Fruit fly (Drosophila melanogaster) whole organism, embryonic: Measurements from ENCODE around the gene Rack1.

Experiments used
- Abd-B ChIP-seq: fragments of 200-800 bp; sonication (Bioruptor generic); optimal IDR thresholded peaks from 2 replicates; lab custom pipeline; 2018; ENCODE audit warnings: missing biosample characterization, mild to moderate bottlenecking, missing genetic modification characterization, moderate library complexity
- B-H2 ChIP-seq: fragments of 200-800 bp; sonication (Bioruptor generic); optimal IDR thresholded peaks from 2 replicates; lab custom pipeline; 2018; ENCODE audit warnings: missing biosample characterization, mild to moderate bottlenecking, missing genetic modification characterization
- CG12391 ChIP-seq: fragments of 200-800 bp; sonication (Bioruptor generic); optimal IDR thresholded peaks from 3 replicates; lab custom pipeline; 2018; ENCODE audit warnings: missing biosample characterization, mild to moderate bottlenecking, missing genetic modification characterization, moderate library complexity
- CG14441 ChIP-seq: fragments of 200-800 bp; sonication (Bioruptor generic); IDR thresholded peaks from 2 replicates; pipeline ENCODE4 v1.3.6; 2022; ENCODE audit warnings: missing biosample characterization, missing genetic modification characterization
- CG15601 ChIP-seq: fragments of 200-800 bp; sonication (Bioruptor generic); optimal IDR thresholded peaks from 3 replicates; lab custom pipeline; 2019; ENCODE audit warnings: missing biosample characterization, mild to moderate bottlenecking, missing genetic modification characterization, moderate library complexity
- CG1602 ChIP-seq: fragments of 200-800 bp; sonication (Bioruptor generic); optimal IDR thresholded peaks from 3 replicates; lab custom pipeline; 2016; ENCODE audit warnings: missing biosample characterization, missing genetic modification characterization
- CG18262 ChIP-seq: fragments of 200-800 bp; optimal IDR thresholded peaks from 3 replicates; lab custom pipeline; 2019; ENCODE audit warnings: missing biosample characterization, mild to moderate bottlenecking, missing genetic modification characterization, moderate library complexity
- CG2116 ChIP-seq: fragments of 200-800 bp; sonication (Bioruptor generic); optimal IDR thresholded peaks from 3 replicates; lab custom pipeline; 2018; ENCODE audit warnings: missing biosample characterization, mild to moderate bottlenecking, missing genetic modification characterization
- CG2120 ChIP-seq: fragments of 200-800 bp; sonication (Bioruptor generic); optimal IDR thresholded peaks from 3 replicates; lab custom pipeline; 2016; ENCODE audit warnings: missing biosample characterization, missing genetic modification characterization
- CG30020 ChIP-seq: fragments of 200-800 bp; optimal IDR thresholded peaks from 2 replicates; lab custom pipeline; 2019; ENCODE audit warnings: missing biosample characterization, mild to moderate bottlenecking, missing genetic modification characterization, moderate library complexity
- CG30431 ChIP-seq: fragments of 200-800 bp; sonication (Bioruptor generic); optimal IDR thresholded peaks from 2 replicates; lab custom pipeline; 2017; ENCODE audit warnings: missing biosample characterization, missing genetic modification characterization
- CG31441 ChIP-seq: fragments of 200-800 bp; sonication (Bioruptor generic); IDR thresholded peaks from 2 replicates; pipeline ENCODE4 v1.3.6; 2022; ENCODE audit warnings: missing biosample characterization, missing genetic modification characterization
- CG3163 ChIP-seq: fragments of 200-800 bp; sonication (Bioruptor generic); optimal IDR thresholded peaks from 3 replicates; lab custom pipeline; 2016; ENCODE audit warnings: missing biosample characterization, missing genetic modification characterization
- CG6254 ChIP-seq: fragments of 200-800 bp; sonication (Bioruptor generic); optimal IDR thresholded peaks from 3 replicates; lab custom pipeline; 2017; ENCODE audit warnings: mild to moderate bottlenecking, missing biosample characterization, missing genetic modification reagents, missing genetic modification characterization
- CG6689 ChIP-seq: fragments of 200-800 bp; sonication (Bioruptor generic); IDR thresholded peaks from 2 replicates; pipeline ENCODE4 v1.3.6; 2022; ENCODE audit warnings: missing biosample characterization, missing genetic modification characterization
- CG6813 ChIP-seq: fragments of 200-800 bp; sonication (Bioruptor generic); optimal IDR thresholded peaks from 2 replicates; lab custom pipeline; 2017; ENCODE audit warnings: missing biosample characterization, missing genetic modification characterization, mild to moderate bottlenecking, moderate library complexity, missing genetic modification reagents
- CG7357 ChIP-seq: fragments of 200-800 bp; sonication (Bioruptor generic); IDR thresholded peaks from 3 replicates; pipeline ENCODE4 v1.3.6; 2022; ENCODE audit warnings: missing biosample characterization, missing genetic modification characterization
- CG8388 ChIP-seq: fragments of 200-800 bp; sonication (Bioruptor generic); optimal IDR thresholded peaks from 2 replicates; lab custom pipeline; 2019; ENCODE audit warnings: missing biosample characterization, mild to moderate bottlenecking, missing genetic modification characterization, moderate library complexity
- CG9817 ChIP-seq: fragments of 200-800 bp; sonication (Bioruptor generic); optimal IDR thresholded peaks from 2 replicates; lab custom pipeline; 2018; ENCODE audit warnings: missing biosample characterization, mild to moderate bottlenecking, missing genetic modification characterization, moderate library complexity
- CrebB ChIP-seq: fragments of 200-800 bp; sonication (Bioruptor generic); optimal IDR thresholded peaks from 3 replicates; lab custom pipeline; 2018; ENCODE audit warnings: missing biosample characterization, mild to moderate bottlenecking, missing genetic modification characterization
- Dek ChIP-seq: fragments of 200-800 bp; sonication (Bioruptor generic); optimal IDR thresholded peaks from 3 replicates; lab custom pipeline; 2019; ENCODE audit warnings: missing biosample characterization, mild to moderate bottlenecking, missing genetic modification characterization, moderate library complexity
- ERR ChIP-seq: fragments of 200-800 bp; sonication (Bioruptor generic); optimal IDR thresholded peaks from 2 replicates; lab custom pipeline; 2016; ENCODE audit warnings: missing biosample characterization, missing genetic modification characterization
- H2.0 ChIP-seq: fragments of 200-800 bp; sonication (Bioruptor generic); IDR thresholded peaks from 2 replicates; pipeline ENCODE4 v1.3.6; 2022; ENCODE audit warnings: missing biosample characterization, missing genetic modification characterization
- Jarid2 ChIP-seq: fragments of 200-800 bp; sonication (Bioruptor generic); optimal IDR thresholded peaks from 3 replicates; lab custom pipeline; 2017; ENCODE audit warnings: mild to moderate bottlenecking, missing biosample characterization, missing genetic modification reagents, missing genetic modification characterization
- MESR4 ChIP-seq: fragments of 200-800 bp; sonication (Bioruptor generic); optimal IDR thresholded peaks from 2 replicates; lab custom pipeline; 2018; ENCODE audit warnings: missing biosample characterization, mild to moderate bottlenecking, missing genetic modification characterization, moderate library complexity
- MTF-1 ChIP-seq: fragments of 200-800 bp; sonication (Bioruptor generic); optimal IDR thresholded peaks from 2 replicates; lab custom pipeline; 2018; ENCODE audit warnings: missing biosample characterization, mild to moderate bottlenecking, missing genetic modification characterization, borderline replicate concordance
- Pdp1 ChIP-seq, 2 experiments: fragments of 200-800 bp; sonication (Bioruptor generic); optimal IDR thresholded peaks; 3 replicates each; lab custom pipeline; 2016; ENCODE audit warnings: missing biosample characterization in 2 of 2, missing genetic modification characterization in 2 of 2, mild to moderate bottlenecking in 1 of 2, moderate library complexity in 1 of 2
- Sox102F ChIP-seq: fragments of 200-800 bp; sonication (Bioruptor generic); optimal IDR thresholded peaks from 2 replicates; lab custom pipeline; 2018; ENCODE audit warnings: missing biosample characterization, mild to moderate bottlenecking, missing genetic modification characterization, moderate library complexity
- Ssrp ChIP-seq: fragments of 200-800 bp; sonication (Bioruptor generic); optimal IDR thresholded peaks from 2 replicates; lab custom pipeline; 2018; ENCODE audit warnings: missing biosample characterization, mild to moderate bottlenecking, missing genetic modification characterization, moderate library complexity
- TFAM ChIP-seq: fragments of 200-800 bp; sonication (Bioruptor generic); optimal IDR thresholded peaks from 2 replicates; lab custom pipeline; 2017; ENCODE audit warnings: missing biosample characterization, missing genetic modification characterization, inconsistent platforms
- Xrp1 ChIP-seq: fragments of 200-800 bp; sonication (Bioruptor generic); IDR thresholded peaks from 2 replicates; pipeline ENCODE4 v1.3.6; 2022; ENCODE audit warnings: missing biosample characterization, missing genetic modification characterization
- YL-1 ChIP-seq: fragments of 200-800 bp; sonication (Bioruptor generic); optimal IDR thresholded peaks from 3 replicates; lab custom pipeline; 2017; ENCODE audit warnings: missing biosample characterization, mild to moderate bottlenecking, missing genetic modification characterization
- ab ChIP-seq: fragments of 200-800 bp; sonication (Bioruptor generic); optimal IDR thresholded peaks from 2 replicates; lab custom pipeline; 2016; ENCODE audit warnings: missing biosample characterization, missing genetic modification characterization
- ara ChIP-seq: fragments of 200-800 bp; sonication (Bioruptor generic); IDR thresholded peaks from 2 replicates; pipeline ENCODE4 v1.3.6; 2022; ENCODE audit warnings: missing biosample characterization, missing genetic modification characterization
- ase ChIP-seq: fragments of 200-800 bp; sonication (Bioruptor generic); IDR thresholded peaks from 3 replicates; pipeline ENCODE4 v1.3.6; 2022; ENCODE audit warnings: missing biosample characterization, missing genetic modification characterization
- bcd ChIP-seq: fragments of 200-800 bp; sonication (Bioruptor generic); optimal IDR thresholded peaks from 2 replicates; lab custom pipeline; 2017; ENCODE audit warnings: missing biosample characterization, mild to moderate bottlenecking, missing genetic modification characterization
- da ChIP-seq: fragments of 200-800 bp; sonication (Bioruptor generic); optimal IDR thresholded peaks from 2 replicates; lab custom pipeline; 2016; ENCODE audit warnings: missing biosample characterization, missing genetic modification characterization
- dati ChIP-seq: fragments of 200-800 bp; sonication (Bioruptor generic); IDR thresholded peaks from 2 replicates; pipeline ENCODE4 v1.3.6; 2022; ENCODE audit warnings: missing biosample characterization, missing genetic modification characterization
- disco-r ChIP-seq: fragments of 200-800 bp; sonication (Bioruptor generic); optimal IDR thresholded peaks from 2 replicates; lab custom pipeline; 2016; ENCODE audit warnings: missing biosample characterization, missing genetic modification characterization
- eyg ChIP-seq: fragments of 200-800 bp; sonication (Bioruptor generic); optimal IDR thresholded peaks from 3 replicates; lab custom pipeline; 2016; ENCODE audit warnings: missing biosample characterization, missing genetic modification characterization
- fd96Cb ChIP-seq: fragments of 200-800 bp; sonication (Bioruptor generic); optimal IDR thresholded peaks from 2 replicates; lab custom pipeline; 2018; ENCODE audit warnings: missing biosample characterization, mild to moderate bottlenecking, missing genetic modification characterization, moderate library complexity
- hkb ChIP-seq, 2 experiments: fragments of 200-800 bp in 1 of 2; fragments of >200 bp in 1 of 2; sonication (Bioruptor generic) in 1 of 2; IDR thresholded peaks in 1 of 2; optimal IDR thresholded peaks in 1 of 2; 2 replicates each; pipeline versions ENCODE4 v1.3.6 to Lab custom; 2017 to 2022; ENCODE audit warnings: missing biosample characterization in 1 of 2, missing genetic modification characterization in 1 of 2
- ken ChIP-seq: fragments of 200-800 bp; sonication (Bioruptor generic); IDR thresholded peaks from 3 replicates; pipeline ENCODE4 v1.3.6; 2022; ENCODE audit warnings: missing biosample characterization, missing genetic modification characterization
- org-1 ChIP-seq: fragments of 200-800 bp; sonication (Bioruptor generic); optimal IDR thresholded peaks from 2 replicates; lab custom pipeline; 2017; ENCODE audit warnings: missing biosample characterization, missing genetic modification characterization
- pita ChIP-seq: fragments of 200-800 bp; sonication (Bioruptor generic); optimal IDR thresholded peaks from 2 replicates; lab custom pipeline; 2017; ENCODE audit warnings: missing biosample characterization, mild to moderate bottlenecking, missing genetic modification characterization
- repo ChIP-seq: fragments of 200-800 bp; sonication (Bioruptor generic); optimal IDR thresholded peaks from 2 replicates; lab custom pipeline; 2016; ENCODE audit warnings: missing biosample characterization, missing genetic modification characterization
- sc ChIP-seq, 3 experiments: fragments of >200 bp in 2 of 3; fragments of 200-800 bp in 1 of 3; sonication (Bioruptor generic) in 1 of 3; optimal IDR thresholded peaks; 2 replicates in 2 of 3; 3 replicates in 1 of 3; lab custom pipeline; 2017; ENCODE audit warnings: mild to moderate bottlenecking in 1 of 3, missing biosample characterization in 1 of 3, missing genetic modification characterization in 1 of 3, missing genetic modification reagents in 1 of 3
- trh ChIP-seq: fragments of 200-800 bp; sonication (Bioruptor generic); optimal IDR thresholded peaks from 2 replicates; lab custom pipeline; 2016; ENCODE audit warnings: missing biosample characterization, missing genetic modification characterization
- wek ChIP-seq: fragments of 200-800 bp; sonication (Bioruptor generic); optimal IDR thresholded peaks from 3 replicates; lab custom pipeline; 2018; ENCODE audit warnings: missing biosample characterization, mild to moderate bottlenecking, missing genetic modification characterization, moderate library complexity

The Rack1 gene

DNA sequence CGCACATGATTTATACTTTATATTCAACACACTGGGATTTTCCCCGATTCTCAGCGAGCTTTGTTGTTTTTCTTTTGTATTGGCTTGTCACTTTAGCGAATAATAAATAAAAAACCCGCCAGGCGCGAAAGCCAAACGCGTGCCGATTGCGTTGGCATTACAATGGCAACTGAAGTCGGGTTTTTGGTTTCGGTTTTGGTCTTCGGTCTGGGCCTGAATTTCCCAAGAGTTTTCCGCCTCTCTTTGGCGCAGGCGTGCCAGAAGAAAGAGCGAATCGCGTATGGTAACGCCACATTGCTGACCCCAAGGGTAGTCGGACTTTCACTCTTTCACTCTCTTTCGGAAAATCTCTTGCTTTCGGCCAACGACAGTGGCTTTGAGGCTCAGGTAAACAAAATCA, 28.0 kb upstream of the Rack1 start, which contains the start of gene CG14535 (continued):
- TF ChIP-seq Jarid2 (GFP tag; lab: Kevin White, UChicago) = peak; percentile 86
- no peak for TF ChIP-seq YL-1
- TF ChIP-seq B-H2 = no peak
- TF ChIP-seq wek = no peak
- TF ChIP-seq CG7357 (GFP tag; lab: Robert Waterston, UW) = no peak
- TF ChIP-seq ken (GFP tag; lab: Robert Waterston, UW) = no peak
- TF ChIP-seq CG30020 (tag; lab: Kevin White, UChicago) = no peak
- peak; percentile 94 for TF ChIP-seq CG3163

DNA sequence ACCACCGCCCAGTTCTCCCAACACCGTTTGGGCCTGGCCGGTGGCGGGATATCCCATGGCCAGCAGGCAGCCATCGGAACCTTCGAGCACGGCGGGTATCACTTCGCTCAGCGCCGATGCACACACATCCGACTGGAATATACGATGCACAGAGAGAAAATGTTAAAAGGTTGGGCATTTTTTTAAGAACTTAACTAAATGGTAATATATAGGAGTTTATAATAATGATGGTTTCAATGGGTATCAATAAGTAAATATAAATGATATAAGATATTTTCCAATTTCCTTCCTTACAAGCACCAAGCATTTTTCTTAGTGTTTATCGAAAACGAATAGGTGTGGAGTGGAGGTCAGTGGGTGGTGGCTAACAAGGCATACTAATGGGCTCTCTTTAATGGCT, 24.5 kb upstream of the Rack1 start:
- TF ChIP-seq Ssrp (tag; lab: Kevin White, UChicago) (peak; percentile 38), ara (GFP tag; lab: Robert Waterston, UW) (peak; percentile 40; the same call in 1 of the 2 replicates), org-1 (GFP tag; lab: Kevin White, UChicago) (peak; percentile 12), CG15601 (tag; lab: Kevin White, UChicago) (no peak), CG2116 (GFP tag; lab: Kevin White, UChicago) (no peak), CG1602 (GFP tag; lab: Kevin White, UChicago) (peak; percentile 1), ab (GFP tag; lab: Kevin White, UChicago) (no peak), Pdp1 (GFP tag; optimal IDR thresholded peaks at IDR 0.05; lab: Kevin White, UChicago) (no peak), CG18262 (tag; lab: Kevin White, UChicago) (peak; percentile 47), dati (GFP tag; lab: Robert Waterston, UW) (no peak), repo (GFP tag; lab: Kevin White, UChicago) (no peak), MTF-1 (GFP tag; lab: Kevin White, UChicago) (no peak), CG8388 (GFP tag; lab: Kevin White, UChicago) (peak; percentile 28), trh (no peak), hkb (optimal IDR thresholded peaks at IDR 0.05; lab: Kevin White, UChicago) (no peak), hkb (GFP tag; IDR thresholded peaks at IDR 0.05; lab: Robert Waterston, UW) (peak; percentile 38; the same call in 1 of the 2 replicates), CG14441 (GFP tag; lab: Robert Waterston, UW) (0 out of 2 replicates have a peak, but pooled peaks have one; percentile 40), Xrp1 (GFP tag; lab: Robert Waterston, UW) (peak; percentile 61; the same call in 1 of the 2 replicates), MESR4 (GFP tag; lab: Kevin White, UChicago) (no peak), CG2120 (GFP tag; lab: Kevin White, UChicago) (peak; percentile 33), CG12391 (peak; percentile 39), CG6689 (GFP tag; lab: Robert Waterston, UW) (peak; percentile 30; the same call in 1 of the 2 replicates), CG6813 (GFP tag; lab: Kevin White, UChicago) (peak; percentile 22), CG6254 (no peak), da (GFP tag; lab: Kevin White, UChicago) (no peak), ERR (GFP tag; lab: Kevin White, UChicago) (no peak), TFAM (GFP tag; lab: Kevin White, UChicago) (no peak), CG31441 (peak; percentile 68), CG30431 (GFP tag; lab: Kevin White, UChicago) (no peak), Dek (tag; lab: Kevin White, UChicago) (no peak), CrebB (tag; lab: Kevin White, UChicago) (no peak), Sox102F (peak; percentile 55), CG9817 (tag; lab: Kevin White, UChicago) (peak; percentile 19), disco-r (GFP tag; lab: Kevin White, UChicago) (no peak), ase (GFP tag; lab: Robert Waterston, UW) (no peak), fd96Cb (tag; lab: Kevin White, UChicago) (peak; percentile 37), eyg (no peak), Abd-B (GFP tag; lab: Kevin White, UChicago) (peak; percentile 14), sc (optimal IDR thresholded peaks at IDR 0.05; lab: Kevin White, UChicago) (no peak), sc (GFP tag; optimal IDR thresholded peaks at IDR 0.05; lab: Kevin White, UChicago) (no peak), bcd (GFP tag; lab: Kevin White, UChicago) (peak; percentile 15), H2.0 (GFP tag; lab: Robert Waterston, UW) (0 out of 2 replicates have a peak, but pooled peaks have one; percentile 20), pita (GFP tag; lab: Kevin White, UChicago) (no peak)
